Worm (Caenorhabditis elegans): ENCODE measurements around the gene B0462.4.

The B0462.4 gene

DNA sequence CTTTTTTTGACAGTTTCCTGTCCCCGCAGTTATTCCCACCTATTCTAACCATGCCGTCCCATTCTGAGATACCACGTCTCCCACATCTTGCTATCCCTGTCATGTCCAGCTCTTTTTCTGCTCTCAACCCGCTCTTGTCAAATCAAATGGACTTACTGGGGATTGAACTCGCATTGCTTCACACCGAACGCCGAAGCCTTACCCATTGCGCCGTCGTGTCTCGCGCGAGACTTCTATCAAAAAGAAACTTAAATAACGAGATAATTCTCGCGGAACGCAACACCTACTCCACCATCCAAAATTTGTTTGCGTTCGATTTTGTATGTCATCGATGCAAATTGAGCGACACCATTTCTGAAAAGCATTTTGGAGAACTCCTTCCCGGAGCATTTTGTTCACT, 13.2 kb upstream of the B0462.4 start:
- TF ChIP-seq unc-98 (GFP tag; IDR thresholded peaks at IDR 0.05), result no peak
- no peak for TF ChIP-seq rnt-1 (tag; optimal IDR thresholded peaks at IDR 0.05)
- no peak for TF ChIP-seq nhr-90 (tag; optimal IDR thresholded peaks at IDR 0.05; ENCODE audit: poor library complexity)
- no peak for TF ChIP-seq fkh-4 (tag; optimal IDR thresholded peaks at IDR 0.05; ENCODE audit: borderline replicate concordance)
- TF ChIP-seq ama-1 (optimal IDR thresholded peaks at IDR 0.05), result no peak
- TF ChIP-seq elt-3 (tag; optimal IDR thresholded peaks at IDR 0.05), result no peak
- no peak for TF ChIP-seq nhr-77 (tag; optimal IDR thresholded peaks at IDR 0.05)
- TF ChIP-seq lin-15B (tag; optimal IDR thresholded peaks at IDR 0.05), result no peak
- no peak for TF ChIP-seq ces-1 (GFP tag; optimal IDR thresholded peaks at IDR 0.05)
- TF ChIP-seq nhr-237 (tag; optimal IDR thresholded peaks at IDR 0.05), result no peak

DNA sequence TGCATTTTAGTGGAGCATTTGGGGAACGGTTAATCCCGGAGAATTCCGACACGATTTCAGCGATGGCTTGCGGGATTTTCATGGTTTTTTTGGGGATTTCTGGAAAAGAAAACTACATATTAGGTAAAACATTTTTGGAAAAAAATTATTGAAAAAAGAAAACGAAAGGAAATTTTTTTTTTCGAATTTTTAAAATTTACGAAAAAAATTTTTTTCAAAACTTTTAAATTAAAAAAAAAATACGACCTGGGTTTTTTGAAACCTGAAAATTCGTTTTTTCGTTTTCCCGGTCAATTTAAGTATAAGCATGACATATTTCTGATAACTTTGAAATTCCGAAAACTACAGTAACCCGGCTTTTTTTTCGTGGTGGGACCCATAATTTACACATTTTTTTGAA, 8.8 kb upstream of the B0462.4 start, which contains the start of gene C08E8.10:
TSS of gene C08E8.10 (minus strand) at position 101 of the 400 bp plus-strand sequence.
- TF ChIP-seq C16A3.4 (tag; optimal IDR thresholded peaks at IDR 0.05) (no peak), C34B4.2 (tag; optimal IDR thresholded peaks at IDR 0.05) (no peak), ceh-8 (GFP tag; optimal IDR thresholded peaks at IDR 0.05) (no peak), alr-1 (tag; optimal IDR thresholded peaks at IDR 0.05; ENCODE audit: borderline replicate concordance) (no peak), nhr-85 (tag) (no peak), aha-1 (tag; optimal IDR thresholded peaks at IDR 0.05) (no peak), lin-15B (tag; optimal IDR thresholded peaks at IDR 0.05) (no peak), nhr-19 (GFP tag; conservative IDR thresholded peaks at IDR 0.05) (no peak), ama-1 (optimal IDR thresholded peaks at IDR 0.05) (no peak), efl-1 (optimal IDR thresholded peaks at IDR 0.05) (no peak), efl-1 (GFP tag; optimal IDR thresholded peaks at IDR 0.05 in 1 of 2) (no peak), ztf-4 (tag; optimal IDR thresholded peaks at IDR 0.05) (no peak), pax-3 (tag; optimal IDR thresholded peaks at IDR 0.05) (no peak), zip-4 (GFP tag; optimal IDR thresholded peaks at IDR 0.05) (no peak), irx-1 (tag; optimal IDR thresholded peaks at IDR 0.05) (no peak), nhr-20 (tag; optimal IDR thresholded peaks at IDR 0.05) (no peak), ceh-63 (GFP tag; optimal IDR thresholded peaks at IDR 0.05) (no peak), nhr-11 (tag; optimal IDR thresholded peaks at IDR 0.05) (no peak), lin-14 (GFP tag; optimal IDR thresholded peaks at IDR 0.05) (no peak)

DNA sequence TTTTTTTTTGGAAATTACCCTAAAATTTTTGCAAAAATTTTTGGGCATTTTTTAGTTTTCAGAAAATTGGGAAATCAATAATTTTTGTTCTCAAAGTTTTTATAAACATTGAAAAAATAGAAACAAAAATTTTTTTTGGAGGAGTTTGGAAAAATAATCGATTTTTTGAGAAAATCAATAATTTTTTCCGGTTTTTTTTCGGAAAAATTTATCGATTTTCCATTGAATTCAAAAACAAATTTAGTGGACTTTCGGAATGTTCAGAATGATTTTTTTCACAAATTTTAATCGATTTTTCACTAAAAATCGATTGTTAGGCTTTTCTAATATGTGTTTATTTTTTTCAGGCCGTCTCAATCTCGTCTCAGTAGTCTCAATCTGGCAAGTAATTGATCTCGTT, 6.7 kb upstream of the B0462.4 start:
- TF ChIP-seq pqm-1 (tag; optimal IDR thresholded peaks at IDR 0.05) (no peak), hlh-4 (tag; optimal IDR thresholded peaks at IDR 0.05) (no peak), efl-1 (optimal IDR thresholded peaks at IDR 0.05) (no peak), efl-1 (GFP tag; optimal IDR thresholded peaks at IDR 0.05 in 1 of 2) (no peak), unc-130 (tag; optimal IDR thresholded peaks at IDR 0.05) (no peak), aha-1 (tag; optimal IDR thresholded peaks at IDR 0.05) (no peak)

DNA sequence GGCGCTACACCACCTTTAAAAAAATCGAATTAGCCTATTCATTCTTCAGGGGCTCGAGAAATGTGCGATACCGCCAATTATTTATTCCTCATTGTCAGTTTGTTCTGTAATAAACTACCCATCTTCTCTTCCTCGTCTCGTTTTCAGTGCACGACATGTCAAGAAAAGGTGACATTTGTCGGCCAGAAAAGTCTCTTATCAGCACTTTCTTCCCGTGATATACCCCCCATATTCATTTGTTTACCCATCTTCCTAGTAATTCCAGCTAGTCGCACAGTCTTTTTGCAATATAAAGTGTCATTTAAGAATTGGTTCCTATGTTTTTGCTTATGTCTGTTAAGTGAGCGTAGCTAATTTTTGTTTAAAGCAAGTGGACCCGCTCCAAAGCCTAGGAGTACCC, 6.5 kb downstream of the B0462.4 start:
- TF ChIP-seq ceh-82 (tag; optimal IDR thresholded peaks at IDR 0.05) (no peak), rnt-1 (tag; optimal IDR thresholded peaks at IDR 0.05) (no peak), elt-2 (tag; optimal IDR thresholded peaks at IDR 0.05) (peak; percentile 80), skn-1 (tag; optimal IDR thresholded peaks at IDR 0.05) (no peak), nhr-19 (GFP tag; conservative IDR thresholded peaks at IDR 0.05) (no peak), ama-1 (optimal IDR thresholded peaks at IDR 0.05) (no peak), sox-4 (tag; optimal IDR thresholded peaks at IDR 0.05) (no peak), lin-15B (tag; optimal IDR thresholded peaks at IDR 0.05) (no peak), unc-30 (tag; optimal IDR thresholded peaks at IDR 0.05) (no peak), lin-35 (GFP tag; optimal IDR thresholded peaks at IDR 0.05) (peak in 1 of 2 experiments; percentile 22), pag-3 (tag; optimal IDR thresholded peaks at IDR 0.05; ENCODE audit: borderline replicate concordance, insufficient read depth) (no peak), pqm-1 (tag; optimal IDR thresholded peaks at IDR 0.05) (peak; percentile 39), jun-1 (tag; optimal IDR thresholded peaks at IDR 0.05) (no peak), mep-1 (tag; optimal IDR thresholded peaks at IDR 0.05) (no peak), zag-1 (tag; optimal IDR thresholded peaks at IDR 0.05) (no peak), efl-1 (optimal IDR thresholded peaks at IDR 0.05) (no peak), efl-1 (GFP tag; optimal IDR thresholded peaks at IDR 0.05 in 1 of 2) (peak in 1 of 2 experiments; percentile 60), vab-15 (tag; optimal IDR thresholded peaks at IDR 0.05) (no peak), ceh-63 (GFP tag; optimal IDR thresholded peaks at IDR 0.05) (no peak), hlh-4 (tag; optimal IDR thresholded peaks at IDR 0.05) (no peak), unc-130 (tag; optimal IDR thresholded peaks at IDR 0.05) (no peak), snu-23 (GFP tag; optimal IDR thresholded peaks at IDR 0.05) (no peak), ztf-11 (tag; optimal IDR thresholded peaks at IDR 0.05) (no peak), lin-14 (GFP tag; optimal IDR thresholded peaks at IDR 0.05) (no peak), lin-39 (tag; optimal IDR thresholded peaks at IDR 0.05) (no peak)
